Worm (Caenorhabditis elegans) whole organism, young adult: ENCODE measurements around the gene let-721.

Experiments used
- C06A6.2 ChIP-seq: fragments of 200-800 bp; sonication (Bioruptor generic); conservative IDR thresholded peaks from 2 replicates; pipeline ENCODE4 v1.3.6; 2022; ENCODE audit warnings: missing genetic modification characterization, missing compliant biosample characterization
- F33H1.4 ChIP-seq: fragments of 200-800 bp; sonication (Bioruptor generic); IDR thresholded peaks from 2 replicates; pipeline ENCODE4 v1.3.6; 2022; ENCODE audit warnings: missing genetic modification reagents, missing genetic modification characterization, missing compliant biosample characterization
- F37B4.10 ChIP-seq: fragments of 200-800 bp; sonication (Bioruptor generic); IDR thresholded peaks from 2 replicates; pipeline ENCODE4 v1.3.6; 2022; ENCODE audit warnings: missing genetic modification characterization, missing compliant biosample characterization
- F52B5.7 ChIP-seq: sonication (generic microtip); optimal IDR thresholded peaks from 2 replicates; lab custom pipeline; 2016; ENCODE audit warnings: mild to moderate bottlenecking, missing genetic modification characterization, missing compliant biosample characterization
- F57A8.1 ChIP-seq: fragments of 200-800 bp; sonication (Bioruptor generic); optimal IDR thresholded peaks from 2 replicates; lab custom pipeline; 2018; ENCODE audit warnings: mild to moderate bottlenecking, missing genetic modification characterization, moderate library complexity, missing compliant biosample characterization
- K11D2.4 ChIP-seq: fragments of 200-800 bp; sonication (Bioruptor generic); IDR thresholded peaks from 2 replicates; pipeline ENCODE4 v1.3.6; 2022; ENCODE audit warnings: missing genetic modification reagents, missing genetic modification characterization, missing compliant biosample characterization
- K12H6.12 ChIP-seq: fragments of 200-800 bp; sonication (Bioruptor generic); optimal IDR thresholded peaks from 2 replicates; lab custom pipeline; 2018; ENCODE audit warnings: mild to moderate bottlenecking, missing genetic modification characterization, missing compliant biosample characterization
- T07F8.4 ChIP-seq: sonication (generic microtip); optimal IDR thresholded peaks from 2 replicates; lab custom pipeline; 2016; ENCODE audit warnings: mild to moderate bottlenecking, missing genetic modification characterization, moderate library complexity, missing compliant biosample characterization
- Y79H2A.3 ChIP-seq: fragments of 200-800 bp; sonication (Bioruptor generic); conservative IDR thresholded peaks from 2 replicates; pipeline ENCODE4 v1.3.6; 2022; ENCODE audit warnings: missing genetic modification reagents, missing genetic modification characterization, missing compliant biosample characterization
- atf-7 ChIP-seq: sonication (generic microtip); optimal IDR thresholded peaks from 2 replicates; lab custom pipeline; 2017; ENCODE audit warnings: mild to moderate bottlenecking, missing genetic modification characterization, missing compliant biosample characterization
- attf-3 ChIP-seq: fragments of 200-800 bp; sonication (Bioruptor generic); conservative IDR thresholded peaks from 2 replicates; pipeline ENCODE4 v1.3.6; 2022; ENCODE audit warnings: missing genetic modification reagents, missing genetic modification characterization, missing compliant biosample characterization
- attf-6 ChIP-seq: fragments of 200-800 bp; sonication (Bioruptor generic); IDR thresholded peaks from 2 replicates; pipeline ENCODE4 v1.3.6; 2022; ENCODE audit warnings: missing genetic modification reagents, missing genetic modification characterization, missing compliant biosample characterization
- bed-1 ChIP-seq: fragments of 200-800 bp; sonication (Bioruptor generic); IDR thresholded peaks from 2 replicates; pipeline ENCODE4 v1.3.6; 2022; ENCODE audit warnings: missing genetic modification reagents, missing genetic modification characterization, missing compliant biosample characterization
- bed-2 ChIP-seq: fragments of 200-800 bp; sonication (Bioruptor generic); IDR thresholded peaks from 2 replicates; pipeline ENCODE4 v1.3.6; 2022; ENCODE audit warnings: missing genetic modification reagents, missing genetic modification characterization, missing compliant biosample characterization
- cebp-1 ChIP-seq, 2 experiments: fragments of 200-800 bp in 1 of 2; sonication (Bioruptor generic) in 1 of 2; sonication (generic microtip) in 1 of 2; IDR thresholded peaks in 1 of 2; optimal IDR thresholded peaks in 1 of 2; 2 replicates each; pipeline versions ENCODE4 v1.3.6 to Lab custom; 2017 to 2022; ENCODE audit warnings: missing compliant biosample characterization in 2 of 2, missing genetic modification characterization in 2 of 2, mild to moderate bottlenecking in 1 of 2, missing genetic modification reagents in 1 of 2, moderate library complexity in 1 of 2
- ceh-40 ChIP-seq: fragments of 200-800 bp; sonication (Bioruptor generic); IDR thresholded peaks from 2 replicates; pipeline ENCODE4 v1.3.6; 2022; ENCODE audit warnings: missing genetic modification characterization, missing compliant biosample characterization
- ceh-58 ChIP-seq: fragments of 200-800 bp; sonication (Bioruptor generic); IDR thresholded peaks from 2 replicates; pipeline ENCODE4 v1.3.6; 2022; ENCODE audit warnings: missing genetic modification characterization, missing compliant biosample characterization
- ceh-79 ChIP-seq: sonication (generic microtip); optimal IDR thresholded peaks from 2 replicates; lab custom pipeline; 2017; ENCODE audit warnings: mild to moderate bottlenecking, missing genetic modification characterization, missing compliant biosample characterization
- ceh-91 ChIP-seq: fragments of 200-800 bp; sonication (Bioruptor generic); IDR thresholded peaks from 2 replicates; pipeline ENCODE4 v1.3.6; 2022; ENCODE audit warnings: missing genetic modification reagents, missing genetic modification characterization, missing compliant biosample characterization
- dpff-1 ChIP-seq: sonication (generic microtip); optimal IDR thresholded peaks from 2 replicates; lab custom pipeline; 2017; ENCODE audit warnings: mild to moderate bottlenecking, missing genetic modification characterization, missing compliant biosample characterization
- dpl-1 ChIP-seq: fragments of 150-350 bp; optimal IDR thresholded peaks from 2 replicates; lab custom pipeline; 2014; ENCODE audit warnings: missing biosample characterization, missing genetic modification reagents, missing genetic modification characterization
- egrh-3 ChIP-seq: fragments of 200-800 bp; sonication (Bioruptor generic); IDR thresholded peaks from 2 replicates; pipeline ENCODE4 v1.3.6; 2022; ENCODE audit warnings: missing genetic modification reagents, missing genetic modification characterization, missing compliant biosample characterization
- fkh-3 ChIP-seq: sonication (generic microtip); optimal IDR thresholded peaks from 2 replicates; lab custom pipeline; 2016; ENCODE audit warnings: mild to moderate bottlenecking, missing genetic modification characterization, missing compliant biosample characterization
- gei-17 ChIP-seq: fragments of 200-800 bp; sonication (Bioruptor generic); optimal IDR thresholded peaks from 2 replicates; lab custom pipeline; 2018; ENCODE audit warnings: mild to moderate bottlenecking, missing genetic modification characterization, missing compliant biosample characterization
- him-1 ChIP-seq: sonication (generic microtip); optimal IDR thresholded peaks from 2 replicates; lab custom pipeline; 2016; ENCODE audit warnings: missing genotype, missing genetic modification reagents, missing genetic modification characterization, missing compliant biosample characterization
- hsf-1 ChIP-seq: fragments of 200-800 bp; sonication (Bioruptor generic); IDR thresholded peaks from 2 replicates; pipeline ENCODE4 v1.3.6; 2022; ENCODE audit warnings: missing genetic modification reagents, missing genetic modification characterization, missing compliant biosample characterization
- lin-26 ChIP-seq: fragments of 200-800 bp; sonication (Bioruptor generic); IDR thresholded peaks from 2 replicates; pipeline ENCODE4 v1.3.6; 2022; ENCODE audit warnings: missing genetic modification reagents, missing genetic modification characterization, missing compliant biosample characterization
- lin-40 ChIP-seq: sonication (generic microtip); optimal IDR thresholded peaks from 2 replicates; lab custom pipeline; 2016; ENCODE audit warnings: missing genetic modification characterization, mild to moderate bottlenecking, missing compliant biosample characterization, missing genotype, missing genetic modification reagents
- lin-54 ChIP-seq: fragments of 200-800 bp; sonication (Bioruptor generic); optimal IDR thresholded peaks from 2 replicates; lab custom pipeline; 2018; ENCODE audit warnings: mild to moderate bottlenecking, missing genetic modification characterization, missing compliant biosample characterization
- lsl-1 ChIP-seq: fragments of 200-800 bp; sonication (Bioruptor generic); optimal IDR thresholded peaks from 2 replicates; lab custom pipeline; 2018; ENCODE audit warnings: mild to moderate bottlenecking, missing genetic modification characterization, moderate library complexity, missing compliant biosample characterization
- lsy-27 ChIP-seq: sonication (generic microtip); optimal IDR thresholded peaks from 2 replicates; lab custom pipeline; 2017; ENCODE audit warnings: missing genetic modification characterization, mild to moderate bottlenecking, missing compliant biosample characterization, antibody characterized with exemption, missing genotype, borderline replicate concordance; ENCODE audit not compliant: insufficient read depth
- madf-6 ChIP-seq: fragments of 200-800 bp; sonication (Bioruptor generic); IDR thresholded peaks from 2 replicates; pipeline ENCODE4 v1.3.6; 2022; ENCODE audit warnings: missing genetic modification reagents, missing genetic modification characterization, missing compliant biosample characterization
- mel-28 ChIP-seq: sonication (generic microtip); optimal IDR thresholded peaks from 2 replicates; lab custom pipeline; 2016; ENCODE audit warnings: borderline replicate concordance, mild to moderate bottlenecking, missing genetic modification characterization, missing compliant biosample characterization
- nfyb-1 ChIP-seq: fragments of 200-800 bp; sonication (Bioruptor generic); IDR thresholded peaks from 2 replicates; pipeline ENCODE4 v1.3.6; 2022; ENCODE audit warnings: missing genetic modification reagents, missing genetic modification characterization, missing compliant biosample characterization
- nhr-120 ChIP-seq: fragments of 200-800 bp; sonication (Bioruptor generic); IDR thresholded peaks from 2 replicates; pipeline ENCODE4 v1.3.6; 2022; ENCODE audit warnings: missing genetic modification characterization, missing compliant biosample characterization
- nhr-90 ChIP-seq: sonication (generic microtip); optimal IDR thresholded peaks from 2 replicates; lab custom pipeline; 2016; ENCODE audit warnings: missing genotype, mild to moderate bottlenecking, missing genetic modification characterization, missing compliant biosample characterization
- pbrm-1 ChIP-seq: fragments of 200-800 bp; sonication (Bioruptor generic); IDR thresholded peaks from 2 replicates; pipeline ENCODE4 v1.3.6; 2022; ENCODE audit warnings: missing genetic modification reagents, missing genetic modification characterization, missing compliant biosample characterization
- rcor-1 ChIP-seq: fragments of 200-800 bp; sonication (Bioruptor generic); IDR thresholded peaks from 2 replicates; pipeline ENCODE4 v1.3.6; 2022; ENCODE audit warnings: missing genetic modification reagents, missing genetic modification characterization, missing compliant biosample characterization
- rec-8 ChIP-seq, 2 experiments: sonication (generic microtip); optimal IDR thresholded peaks; 2 replicates each; lab custom pipeline; 2016; ENCODE audit warnings: mild to moderate bottlenecking in 2 of 2, missing genetic modification characterization in 2 of 2, missing genetic modification reagents in 2 of 2, missing genotype in 2 of 2, missing biosample characterization in 1 of 2, missing compliant biosample characterization in 1 of 2, moderate library complexity in 1 of 2
- sea-2 ChIP-seq: fragments of 200-800 bp; sonication (Bioruptor generic); IDR thresholded peaks from 2 replicates; pipeline ENCODE4 v1.3.6; 2022; ENCODE audit warnings: missing genetic modification characterization, missing compliant biosample characterization
- snpc-4 ChIP-seq, 5 experiments: fragments of 150-350 bp in 1 of 5; sonication (generic microtip) in 4 of 5; optimal IDR thresholded peaks; 2 replicates each; lab custom pipeline; 2014 to 2018; ENCODE audit warnings: missing genetic modification characterization in 5 of 5, missing biosample characterization in 3 of 5, antibody characterized with exemption in 2 of 5, mild to moderate bottlenecking in 2 of 5, missing compliant biosample characterization in 2 of 5, missing genotype in 2 of 5, moderate library complexity in 2 of 5, missing genetic modification reagents in 1 of 5
- somi-1 ChIP-seq: fragments of 200-800 bp; sonication (Bioruptor generic); optimal IDR thresholded peaks from 2 replicates; lab custom pipeline; 2018; ENCODE audit warnings: mild to moderate bottlenecking, missing genetic modification characterization, missing compliant biosample characterization
- sptf-2 ChIP-seq: fragments of 200-800 bp; sonication (Bioruptor generic); optimal IDR thresholded peaks from 2 replicates; lab custom pipeline; 2018; ENCODE audit warnings: mild to moderate bottlenecking, missing genetic modification characterization, missing compliant biosample characterization
- tlf-1 ChIP-seq: fragments of 200-800 bp; sonication (Bioruptor generic); optimal IDR thresholded peaks from 2 replicates; lab custom pipeline; 2018; ENCODE audit warnings: mild to moderate bottlenecking, missing genetic modification characterization, missing compliant biosample characterization
- unc-62 ChIP-seq: fragments of 150-350 bp; optimal IDR thresholded peaks from 2 replicates; lab custom pipeline; 2014; ENCODE audit warnings: missing biosample characterization, missing genetic modification reagents, missing genetic modification characterization
- zim-3 ChIP-seq: sonication (generic microtip); optimal IDR thresholded peaks from 2 replicates; lab custom pipeline; 2017; ENCODE audit warnings: mild to moderate bottlenecking, missing genetic modification characterization, moderate library complexity, missing compliant biosample characterization
- ztf-18 ChIP-seq: sonication (generic microtip); optimal IDR thresholded peaks from 2 replicates; lab custom pipeline; 2016; ENCODE audit warnings: missing genotype, mild to moderate bottlenecking, missing genetic modification characterization, missing compliant biosample characterization
- ztf-6 ChIP-seq: fragments of 200-800 bp; sonication (Bioruptor generic); IDR thresholded peaks from 2 replicates; pipeline ENCODE4 v1.3.6; 2022; ENCODE audit warnings: missing genetic modification reagents, missing genetic modification characterization, missing compliant biosample characterization

The let-721 gene

DNA sequence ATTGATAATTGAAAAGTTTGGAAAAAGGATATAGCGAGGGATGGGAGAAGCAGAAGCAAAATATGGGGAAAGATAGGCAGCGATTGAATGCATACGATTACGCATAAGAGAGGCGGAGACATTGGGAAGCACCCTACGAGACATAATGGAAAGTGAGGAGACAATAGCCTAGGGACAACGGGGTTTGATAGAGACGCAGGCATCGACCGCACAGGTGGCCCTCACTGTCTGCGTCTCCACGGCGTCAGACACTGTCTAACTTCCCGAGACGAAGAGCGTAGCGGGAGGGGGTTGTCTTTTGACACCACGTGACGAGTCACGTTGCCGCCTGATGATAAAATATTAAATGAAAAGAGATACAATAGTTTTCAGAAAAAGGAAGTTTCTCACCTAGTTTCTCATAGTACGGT lies 25.7 kb downstream of the let-721 start (continued):
- TF ChIP-seq sptf-2 (GFP tag; lab: Kevin White, UChicago): no peak
- peak; percentile 38 for TF ChIP-seq ztf-18 (tag; lab: Kevin White, UChicago)
- TF ChIP-seq pbrm-1 (GFP tag; lab: Robert Waterston, UW): peak; percentile 80
- TF ChIP-seq T07F8.4: peak; percentile 5
- TF ChIP-seq zim-3: no peak
- TF ChIP-seq lsl-1: no peak
- no peak for TF ChIP-seq F33H1.4 (GFP tag; lab: Robert Waterston, UW)
- TF ChIP-seq unc-62 (GFP tag; lab: Kevin White, UChicago): no peak
- TF ChIP-seq egrh-3 (GFP tag; lab: Robert Waterston, UW): no peak
- peak; percentile 86 for TF ChIP-seq C06A6.2 (GFP tag; lab: Robert Waterston, UW)
- peak; percentile 88 for TF ChIP-seq somi-1 (GFP tag; lab: Kevin White, UChicago)
- no peak for TF ChIP-seq dpff-1 (tag; lab: Kevin White, UChicago)
- TF ChIP-seq K12H6.12 (tag; lab: Kevin White, UChicago): peak; percentile 68
- TF ChIP-seq attf-6 (GFP tag; lab: Robert Waterston, UW): no peak
- TF ChIP-seq madf-6 (GFP tag; lab: Robert Waterston, UW): peak; percentile 50; the same call in 1 of the 2 replicates
- TF ChIP-seq snpc-4 (GFP tag; optimal IDR thresholded peaks at IDR 0.05; lab: Kevin White, UChicago): no peak
- peak in 2 of 4 experiments; percentile 56 to 60 for TF ChIP-seq snpc-4 (tag; optimal IDR thresholded peaks at IDR 0.05; lab: Kevin White, UChicago)
- TF ChIP-seq bed-1 (GFP tag; lab: Robert Waterston, UW): no peak
- no peak for TF ChIP-seq rec-8 (tag; optimal IDR thresholded peaks at IDR 0.05; lab: Kevin White, UChicago)
- no peak for TF ChIP-seq fkh-3
- peak; percentile 90 for TF ChIP-seq nfyb-1 (GFP tag; lab: Robert Waterston, UW)
- peak; percentile 84 for TF ChIP-seq tlf-1
- no peak for TF ChIP-seq lsy-27
- TF ChIP-seq ztf-6 (GFP tag; lab: Robert Waterston, UW): no peak
- no peak for TF ChIP-seq hsf-1 (GFP tag; lab: Robert Waterston, UW)
- TF ChIP-seq nhr-90 (tag; lab: Kevin White, UChicago): no peak
- TF ChIP-seq gei-17 (GFP tag; lab: Kevin White, UChicago): peak; percentile 76
- TF ChIP-seq mel-28 (tag; lab: Kevin White, UChicago): no peak
- TF ChIP-seq K11D2.4 (GFP tag; lab: Robert Waterston, UW): peak; percentile 85
- TF ChIP-seq dpl-1 (GFP tag; lab: Kevin White, UChicago): no peak
- TF ChIP-seq cebp-1 (GFP tag; IDR thresholded peaks at IDR 0.05; lab: Robert Waterston, UW): 0 out of 2 replicates have a peak, but pooled peaks have one; percentile 7
- TF ChIP-seq cebp-1 (tag; optimal IDR thresholded peaks at IDR 0.05; lab: Kevin White, UChicago): peak; percentile 88
- TF ChIP-seq him-1: no peak
- TF ChIP-seq nhr-120: no peak
- TF ChIP-seq F57A8.1 (GFP tag; lab: Kevin White, UChicago): no peak
- no peak for TF ChIP-seq ceh-79 (tag; lab: Kevin White, UChicago)
- TF ChIP-seq sea-2 (GFP tag; lab: Robert Waterston, UW): no peak
- peak; percentile 85 for TF ChIP-seq atf-7
- TF ChIP-seq lin-26: peak; percentile 66
- no peak for TF ChIP-seq ceh-58 (GFP tag; lab: Robert Waterston, UW)
- TF ChIP-seq Y79H2A.3 (GFP tag; lab: Robert Waterston, UW): no peak
- no peak for TF ChIP-seq ceh-40 (GFP tag; lab: Robert Waterston, UW)
- TF ChIP-seq F52B5.7 (tag; lab: Kevin White, UChicago): no peak
- no peak for TF ChIP-seq F37B4.10
- TF ChIP-seq attf-3: no peak
- no peak for TF ChIP-seq bed-2 (GFP tag; lab: Robert Waterston, UW)
- no peak for TF ChIP-seq ceh-91
- TF ChIP-seq rcor-1: peak; percentile 41; the same call in 1 of the 2 replicates
- TF ChIP-seq lin-54 (GFP tag; lab: Kevin White, UChicago): peak; percentile 71
- peak; percentile 90 for TF ChIP-seq lin-40 (tag; lab: Kevin White, UChicago)
